Fruit fly (Drosophila melanogaster) whole organism, embryonic: Measurements from ENCODE around the gene Drsl4.
A peak's percentile ranks its signal among the peaks of the same experiment; 100 is the strongest.

Experiments used
- Asciz ChIP-seq: fragments of 200-800 bp; sonication (Bioruptor generic); optimal IDR thresholded peaks from 2 replicates; lab custom pipeline; 2017; ENCODE audit warnings: missing biosample characterization, mild to moderate bottlenecking, missing genetic modification characterization, missing genetic modification reagents
- Bgb ChIP-seq: fragments of 200-800 bp; sonication (Bioruptor generic); IDR thresholded peaks from 2 replicates; pipeline ENCODE4 v1.3.6; 2022; ENCODE audit warnings: missing biosample characterization, missing genetic modification characterization; ENCODE audit not compliant: partially characterized antibody
- Bteb2 ChIP-seq: fragments of 200-800 bp; sonication (Bioruptor generic); optimal IDR thresholded peaks from 2 replicates; lab custom pipeline; 2016; ENCODE audit warnings: missing biosample characterization, missing genetic modification characterization
- CG10147 ChIP-seq: fragments of 200-800 bp; sonication (Bioruptor generic); optimal IDR thresholded peaks from 2 replicates; lab custom pipeline; 2019; ENCODE audit warnings: missing biosample characterization, mild to moderate bottlenecking, missing genetic modification characterization, moderate library complexity
- CG12219 ChIP-seq: fragments of 200-800 bp; sonication (Bioruptor generic); optimal IDR thresholded peaks from 3 replicates; lab custom pipeline; 2018; ENCODE audit warnings: missing biosample characterization, mild to moderate bottlenecking, missing genetic modification characterization
- CG12744 ChIP-seq: fragments of 200-800 bp; sonication (Bioruptor generic); optimal IDR thresholded peaks from 2 replicates; lab custom pipeline; 2016; ENCODE audit warnings: missing biosample characterization, missing genetic modification characterization
- CG12769 ChIP-seq: fragments of 200-800 bp; sonication (Bioruptor generic); optimal IDR thresholded peaks from 2 replicates; lab custom pipeline; 2019; ENCODE audit warnings: missing biosample characterization, mild to moderate bottlenecking, missing genetic modification characterization, moderate library complexity
- CG13424 ChIP-seq: fragments of 200-800 bp; sonication (Bioruptor generic); optimal IDR thresholded peaks from 2 replicates; lab custom pipeline; 2019; ENCODE audit warnings: missing biosample characterization, mild to moderate bottlenecking, missing genetic modification characterization, moderate library complexity
- CG13775 ChIP-seq: fragments of 200-800 bp; sonication (Bioruptor generic); optimal IDR thresholded peaks from 3 replicates; lab custom pipeline; 2017; ENCODE audit warnings: missing biosample characterization, mild to moderate bottlenecking, missing genetic modification characterization
- CG17359 ChIP-seq: fragments of 200-800 bp; sonication (Bioruptor generic); optimal IDR thresholded peaks from 3 replicates; lab custom pipeline; 2018; ENCODE audit warnings: missing biosample characterization, mild to moderate bottlenecking, missing genetic modification characterization, moderate library complexity
- CG17829 ChIP-seq: fragments of 200-800 bp; optimal IDR thresholded peaks from 2 replicates; lab custom pipeline; 2019; ENCODE audit warnings: missing biosample characterization, mild to moderate bottlenecking, missing genetic modification characterization, moderate library complexity
- CG2199 ChIP-seq: fragments of 200-800 bp; sonication (Bioruptor generic); IDR thresholded peaks from 3 replicates; pipeline ENCODE4 v1.3.6; 2022; ENCODE audit warnings: missing biosample characterization, missing genetic modification characterization
- CG30431 ChIP-seq: fragments of 200-800 bp; sonication (Bioruptor generic); optimal IDR thresholded peaks from 2 replicates; lab custom pipeline; 2017; ENCODE audit warnings: missing biosample characterization, missing genetic modification characterization
- CG3163 ChIP-seq: fragments of 200-800 bp; sonication (Bioruptor generic); optimal IDR thresholded peaks from 3 replicates; lab custom pipeline; 2016; ENCODE audit warnings: missing biosample characterization, missing genetic modification characterization
- CG3838 ChIP-seq: fragments of 200-800 bp; sonication (Bioruptor generic); optimal IDR thresholded peaks from 3 replicates; lab custom pipeline; 2016; ENCODE audit warnings: missing biosample characterization, missing genetic modification characterization
- CG4328 ChIP-seq: fragments of 200-800 bp; sonication (Bioruptor generic); optimal IDR thresholded peaks from 3 replicates; lab custom pipeline; 2017; ENCODE audit warnings: missing biosample characterization, missing genetic modification reagents, missing genetic modification characterization
- CG6813 ChIP-seq: fragments of 200-800 bp; sonication (Bioruptor generic); optimal IDR thresholded peaks from 2 replicates; lab custom pipeline; 2017; ENCODE audit warnings: missing biosample characterization, missing genetic modification characterization, mild to moderate bottlenecking, moderate library complexity, missing genetic modification reagents
- CG8359 ChIP-seq: fragments of 200-800 bp; sonication (Bioruptor generic); optimal IDR thresholded peaks from 2 replicates; lab custom pipeline; 2017; ENCODE audit warnings: missing biosample characterization, mild to moderate bottlenecking, missing genetic modification characterization, borderline replicate concordance
- E2f2 ChIP-seq: fragments of 200-800 bp; sonication (Bioruptor generic); IDR thresholded peaks from 2 replicates; pipeline ENCODE4 v1.3.6; 2022; ENCODE audit warnings: missing biosample characterization, missing genetic modification characterization
- Fer3 ChIP-seq: fragments of 200-800 bp; sonication (Bioruptor generic); optimal IDR thresholded peaks from 2 replicates; lab custom pipeline; 2018; ENCODE audit warnings: missing biosample characterization, mild to moderate bottlenecking, missing genetic modification characterization, moderate library complexity
- Gug ChIP-seq: fragments of 200-800 bp; sonication (Bioruptor generic); IDR thresholded peaks from 4 replicates; pipeline ENCODE4 v1.3.6; 2022; ENCODE audit warnings: missing biosample characterization, missing genetic modification characterization
- HHEX ChIP-seq: fragments of 200-800 bp; sonication (Bioruptor generic); optimal IDR thresholded peaks from 3 replicates; lab custom pipeline; 2017; ENCODE audit warnings: missing biosample characterization, mild to moderate bottlenecking, missing genetic modification characterization, missing genetic modification reagents
- MTF-1 ChIP-seq: fragments of 200-800 bp; sonication (Bioruptor generic); optimal IDR thresholded peaks from 2 replicates; lab custom pipeline; 2018; ENCODE audit warnings: missing biosample characterization, mild to moderate bottlenecking, missing genetic modification characterization, borderline replicate concordance
- Med ChIP-seq: fragments of 200-800 bp; sonication (Bioruptor generic); peaks from one replicate; lab custom pipeline; 2016; ENCODE audit warnings: missing biosample characterization, missing genetic modification characterization, mild to moderate bottlenecking, inconsistent platforms, moderate library complexity
- Nf-YC ChIP-seq: fragments of 200-800 bp; optimal IDR thresholded peaks from 3 replicates; lab custom pipeline; 2019; ENCODE audit warnings: missing biosample characterization, mild to moderate bottlenecking, missing genetic modification characterization, moderate library complexity
- Ptx1 ChIP-seq: fragments of 200-800 bp; sonication (Bioruptor generic); IDR thresholded peaks from 2 replicates; pipeline ENCODE4 v1.3.6; 2022; ENCODE audit warnings: missing biosample characterization, missing genetic modification characterization
- Vsx1 ChIP-seq: fragments of 200-800 bp; sonication (Bioruptor generic); optimal IDR thresholded peaks from 2 replicates; lab custom pipeline; 2017; ENCODE audit warnings: missing biosample characterization, mild to moderate bottlenecking, missing genetic modification characterization, missing genetic modification reagents
- bbx ChIP-seq: fragments of 200-800 bp; sonication (Bioruptor generic); IDR thresholded peaks from 2 replicates; pipeline ENCODE4 v1.3.6; 2022; ENCODE audit warnings: missing biosample characterization, missing genetic modification characterization; ENCODE audit not compliant: partially characterized antibody
- crp ChIP-seq, 2 experiments: fragments of 200-800 bp; sonication (Bioruptor generic); optimal IDR thresholded peaks; 2 replicates in 1 of 2; 3 replicates in 1 of 2; lab custom pipeline; 2017; ENCODE audit warnings: missing biosample characterization in 2 of 2, missing genetic modification characterization in 2 of 2, mild to moderate bottlenecking in 1 of 2, moderate library complexity in 1 of 2
- exex ChIP-seq: fragments of 200-800 bp; sonication (Bioruptor generic); optimal IDR thresholded peaks from 4 replicates; lab custom pipeline; 2018; ENCODE audit warnings: missing biosample characterization, mild to moderate bottlenecking, missing genetic modification characterization, moderate library complexity
- grn ChIP-seq: fragments of 200-800 bp; sonication (Bioruptor generic); optimal IDR thresholded peaks from 3 replicates; lab custom pipeline; 2017; ENCODE audit warnings: missing biosample characterization, missing genetic modification characterization
- her ChIP-seq: fragments of 200-800 bp; sonication (Bioruptor generic); optimal IDR thresholded peaks from 2 replicates; lab custom pipeline; 2016; ENCODE audit warnings: missing biosample characterization, missing genetic modification characterization
- lab ChIP-seq: fragments of 200-800 bp; sonication (Bioruptor generic); optimal IDR thresholded peaks from 3 replicates; lab custom pipeline; 2017; ENCODE audit warnings: missing biosample characterization, missing genetic modification characterization, mild to moderate bottlenecking, moderate library complexity, missing genetic modification reagents
- nerfin-1 ChIP-seq: fragments of 200-800 bp; sonication (Bioruptor generic); optimal IDR thresholded peaks from 3 replicates; lab custom pipeline; 2019; ENCODE audit warnings: missing biosample characterization, mild to moderate bottlenecking, missing genetic modification characterization, moderate library complexity
- psq ChIP-seq: fragments of 200-800 bp; sonication (Bioruptor generic); optimal IDR thresholded peaks from 2 replicates; lab custom pipeline; 2017; ENCODE audit warnings: missing biosample characterization, missing genetic modification characterization
- rib ChIP-seq: fragments of 200-800 bp; sonication (Bioruptor generic); IDR thresholded peaks from 2 replicates; pipeline ENCODE4 v1.3.6; 2022; ENCODE audit warnings: missing biosample characterization, missing genetic modification characterization
- schlank ChIP-seq: fragments of 200-800 bp; sonication (Bioruptor generic); optimal IDR thresholded peaks from 2 replicates; lab custom pipeline; 2018; ENCODE audit warnings: missing biosample characterization, mild to moderate bottlenecking, missing genetic modification characterization
- seq ChIP-seq: fragments of 200-800 bp; sonication (Bioruptor generic); IDR thresholded peaks from 2 replicates; pipeline ENCODE4 v1.3.6; 2022; ENCODE audit warnings: missing biosample characterization, missing genetic modification characterization
- shn ChIP-seq: fragments of 200-800 bp; sonication (Bioruptor generic); optimal IDR thresholded peaks from 3 replicates; lab custom pipeline; 2016; ENCODE audit warnings: missing biosample characterization, missing genetic modification characterization
- trem ChIP-seq: fragments of 200-800 bp; optimal IDR thresholded peaks from 3 replicates; lab custom pipeline; 2019; ENCODE audit warnings: missing biosample characterization, mild to moderate bottlenecking, missing genetic modification characterization, moderate library complexity
- unc-4 ChIP-seq: fragments of 200-800 bp; sonication (Bioruptor generic); IDR thresholded peaks from 2 replicates; pipeline ENCODE4 v1.3.6; 2022; ENCODE audit warnings: missing biosample characterization, missing genetic modification characterization; ENCODE audit not compliant: partially characterized antibody
- usp ChIP-seq: fragments of >200 bp; optimal IDR thresholded peaks from 2 replicates; lab custom pipeline; 2017; ENCODE audit warnings: missing biosample characterization, missing genetic modification characterization
- vvl ChIP-seq: fragments of 200-800 bp; sonication (Bioruptor generic); IDR thresholded peaks from 2 replicates; pipeline ENCODE4 v1.3.6; 2022; ENCODE audit warnings: missing biosample characterization, missing genetic modification characterization
- wor ChIP-seq: fragments of 200-800 bp; sonication (Bioruptor generic); IDR thresholded peaks from 2 replicates; pipeline ENCODE4 v1.3.6; 2022; ENCODE audit warnings: missing biosample characterization, missing genetic modification characterization
- z ChIP-seq: fragments of 200-800 bp; sonication (Bioruptor generic); IDR thresholded peaks from 3 replicates; pipeline ENCODE4 v1.3.6; 2022; ENCODE audit warnings: missing biosample characterization, missing genetic modification characterization
- zen ChIP-seq: fragments of 200-800 bp; sonication (Bioruptor generic); optimal IDR thresholded peaks from 3 replicates; lab custom pipeline; 2018; ENCODE audit warnings: missing biosample characterization, mild to moderate bottlenecking, missing genetic modification characterization, moderate library complexity

Gene Drsl4

DNA sequence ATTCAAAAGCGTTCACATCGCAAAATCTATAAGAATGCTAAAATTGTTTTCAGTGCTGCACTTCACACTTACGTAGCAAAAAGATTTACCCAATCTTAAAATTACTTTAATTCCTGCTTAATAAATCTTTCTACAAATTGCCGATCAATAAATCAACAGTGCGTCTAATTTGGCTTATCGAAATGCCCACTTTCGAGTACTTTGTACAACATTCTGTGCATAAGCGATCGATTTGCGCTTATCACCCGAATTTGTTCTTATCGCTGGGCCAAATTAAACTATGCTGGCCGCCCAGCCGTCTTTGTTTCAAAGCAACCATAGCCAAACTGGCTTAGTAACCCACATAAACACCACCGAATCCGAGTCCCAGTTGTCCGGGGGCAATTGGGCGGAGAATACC, 8.9 kb upstream of the Drsl4 start (continued):
- TF ChIP-seq CG13775 (GFP tag; lab: Kevin White, UChicago), result no peak
- no peak for TF ChIP-seq CG13424 (tag; lab: Kevin White, UChicago)
- TF ChIP-seq Gug (GFP tag; lab: Robert Waterston, UW), result no peak
- no peak for TF ChIP-seq shn (GFP tag; lab: Kevin White, UChicago)
- no peak for TF ChIP-seq CG3838
- TF ChIP-seq Fer3 (tag; lab: Kevin White, UChicago), result no peak
- no peak for TF ChIP-seq unc-4
- no peak for TF ChIP-seq schlank
- no peak for TF ChIP-seq CG17829 (tag; lab: Kevin White, UChicago)
- no peak for TF ChIP-seq Vsx1 (GFP tag; lab: Kevin White, UChicago)
- no peak for TF ChIP-seq CG12744 (GFP tag; lab: Kevin White, UChicago)
- no peak for TF ChIP-seq CG3163 (GFP tag; lab: Kevin White, UChicago)
- TF ChIP-seq Asciz, result peak; percentile 7
- peak; percentile 1 for TF ChIP-seq CG6813 (GFP tag; lab: Kevin White, UChicago)
- TF ChIP-seq psq (GFP tag; lab: Kevin White, UChicago), result no peak
- no peak for TF ChIP-seq rib (GFP tag; lab: Robert Waterston, UW)
- TF ChIP-seq usp (GFP tag; lab: Kevin White, UChicago), result no peak
- no peak for TF ChIP-seq CG10147 (GFP tag; lab: Kevin White, UChicago)
- TF ChIP-seq exex (tag; lab: Kevin White, UChicago), result peak; percentile 100

DNA sequence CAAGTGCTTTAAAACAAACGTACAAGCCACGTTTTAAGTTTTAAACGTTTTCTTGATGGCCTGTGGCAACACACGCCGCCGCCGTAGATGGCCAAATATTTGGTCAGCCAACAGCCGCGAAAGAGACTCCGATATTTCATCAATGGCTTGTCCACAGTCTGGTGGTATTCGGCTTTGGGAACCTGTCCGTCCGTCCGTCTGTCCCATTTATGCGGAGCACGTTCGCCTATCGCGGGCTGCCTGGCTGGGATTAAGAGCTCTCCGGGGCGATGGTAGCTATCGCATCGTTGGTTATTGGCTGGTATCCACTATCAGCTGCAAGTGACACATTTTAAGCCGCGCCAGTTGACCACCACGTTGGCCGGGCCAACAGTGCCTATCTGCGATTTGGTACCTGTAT, 7.8 kb upstream of the Drsl4 start:
- TF ChIP-seq Med (GFP tag; lab: Kevin White, UChicago), result peak; percentile 65
- peak; percentile 5 for TF ChIP-seq zen
- 0 out of 3 replicates have a peak, but pooled peaks have one; percentile 19 for TF ChIP-seq CG2199 (GFP tag; lab: Robert Waterston, UW)
- peak; percentile 35 for TF ChIP-seq lab (GFP tag; lab: Kevin White, UChicago)
- peak; percentile 17; the same call in 1 of the 2 replicates for TF ChIP-seq Ptx1 (GFP tag; lab: Robert Waterston, UW)
- TF ChIP-seq Bgb (GFP tag; lab: Robert Waterston, UW), result 0 out of 2 replicates have a peak, but pooled peaks have one; percentile 12
- TF ChIP-seq Bteb2 (GFP tag; lab: Kevin White, UChicago), result no peak
- peak; percentile 10 for TF ChIP-seq HHEX (GFP tag; lab: Kevin White, UChicago)
- peak; percentile 27 for TF ChIP-seq Nf-YC (tag; lab: Kevin White, UChicago)
- TF ChIP-seq E2f2, result 0 out of 2 replicates have a peak, but pooled peaks have one; percentile 6
- TF ChIP-seq bbx (GFP tag; lab: Robert Waterston, UW), result peak; percentile 32; the same call in 1 of the 2 replicates
- peak; percentile 52 for TF ChIP-seq vvl (GFP tag; lab: Robert Waterston, UW)
- no peak for TF ChIP-seq her
- no peak for TF ChIP-seq CG4328 (GFP tag; lab: Kevin White, UChicago)
- TF ChIP-seq, all 482 proteins: peak for 11

DNA sequence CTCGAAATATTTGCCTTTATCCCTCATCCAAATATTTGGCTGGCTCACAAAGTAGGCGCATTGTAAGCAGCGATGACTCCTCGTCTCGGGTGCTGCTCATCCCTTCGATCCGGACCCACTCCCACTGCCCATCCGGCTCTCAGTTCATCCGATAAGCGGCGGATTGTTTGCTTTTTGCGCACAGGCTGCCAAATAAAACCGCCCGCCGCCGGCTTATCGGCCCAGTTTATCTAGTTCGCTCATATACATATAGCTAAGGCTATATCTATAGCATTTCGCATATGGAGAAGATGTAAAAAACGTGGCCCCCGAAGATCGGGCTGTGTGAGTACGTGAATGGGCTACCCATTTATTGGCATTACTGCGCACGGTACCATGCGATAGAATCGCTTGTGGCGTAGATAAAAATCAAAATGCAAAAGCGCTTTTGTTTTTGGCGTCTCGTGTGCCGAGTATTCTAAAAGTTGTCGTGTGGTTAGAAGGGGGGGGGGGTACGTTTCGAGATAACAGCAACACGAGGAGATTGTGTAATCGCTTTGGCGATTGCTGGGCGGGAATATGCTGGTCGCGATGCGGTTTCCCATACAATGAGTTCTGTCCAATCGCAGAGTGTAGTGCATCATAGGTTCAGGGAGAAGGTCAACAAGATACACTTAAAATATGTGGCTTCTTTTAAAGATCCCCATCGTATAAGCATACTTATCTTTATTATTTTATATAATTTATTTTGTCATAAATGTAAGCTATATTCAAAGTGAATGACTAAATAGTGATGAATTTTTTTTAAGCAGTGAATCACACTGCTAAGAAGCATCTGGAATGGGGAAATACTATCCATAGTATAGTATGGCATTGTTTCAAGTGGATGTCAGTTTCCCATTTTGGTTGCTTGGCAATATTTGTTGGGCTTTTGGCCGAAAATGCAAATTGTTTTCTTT, 6.5 kb upstream of the Drsl4 start:
- TF ChIP-seq MTF-1 (GFP tag; lab: Kevin White, UChicago) (peak; percentile 99), CG8359 (no peak), nerfin-1 (tag; lab: Kevin White, UChicago) (no peak), z (GFP tag; lab: Robert Waterston, UW) (no peak), seq (GFP tag; lab: Robert Waterston, UW) (0 out of 2 replicates have a peak, but pooled peaks have one; percentile 8), CG12219 (GFP tag; lab: Kevin White, UChicago) (no peak), CG30431 (no peak), grn (GFP tag; lab: Kevin White, UChicago) (peak; percentile 84), CG17359 (no peak), crp (GFP tag; optimal IDR thresholded peaks at IDR 0.05; lab: Kevin White, UChicago) (no peak), wor (no peak), CG12769 (tag; lab: Kevin White, UChicago) (peak; percentile 61), trem (no peak)
